Worm (Caenorhabditis elegans) whole organism, L4 larva: ENCODE results near the gene C27D8.2.

Experiments
- D1046.2 ChIP-seq: fragments of 200-800 bp; sonication (Bioruptor generic); IDR thresholded peaks from 2 replicates; pipeline ENCODE4 v1.3.6; 2022; ENCODE audit warnings: missing genetic modification characterization, missing compliant biosample characterization
- F10B5.3 ChIP-seq: sonication (generic microtip); optimal IDR thresholded peaks from 2 replicates; lab custom pipeline; 2016; ENCODE audit warnings: mild to moderate bottlenecking, missing genetic modification characterization, missing compliant biosample characterization
- F44E2.7 ChIP-seq: fragments of 200-800 bp; sonication (Bioruptor generic); IDR thresholded peaks from 2 replicates; pipeline ENCODE4 v2.1.2; 2022; ENCODE audit warnings: missing genetic modification characterization, missing compliant biosample characterization
- T20F7.1 ChIP-seq: fragments of 200-800 bp; sonication (Bioruptor generic); optimal IDR thresholded peaks from 2 replicates; lab custom pipeline; 2018; ENCODE audit warnings: mild to moderate bottlenecking, missing genetic modification characterization, missing compliant biosample characterization
- T26A8.4 ChIP-seq: fragments of 200-800 bp; sonication (Bioruptor generic); IDR thresholded peaks from 2 replicates; pipeline ENCODE4 v1.3.6; 2022; ENCODE audit warnings: missing genetic modification characterization, missing compliant biosample characterization
- Y105C5A.15 ChIP-seq: fragments of 200-800 bp; sonication (Bioruptor generic); IDR thresholded peaks from 2 replicates; pipeline ENCODE4 v1.3.6; 2022; ENCODE audit warnings: missing genetic modification characterization, missing compliant biosample characterization
- ZK337.2 ChIP-seq: fragments of 200-800 bp; sonication (Bioruptor generic); IDR thresholded peaks from 2 replicates; pipeline ENCODE4 v1.3.6; 2022; ENCODE audit warnings: missing genetic modification reagents, missing genetic modification characterization, missing compliant biosample characterization
- aha-1 ChIP-seq: fragments of 150-350 bp; peaks from one replicate; lab custom pipeline; 2014; ENCODE audit warnings: missing biosample characterization, missing genetic modification characterization
- attf-4 ChIP-seq: sonication (generic microtip); optimal IDR thresholded peaks from 3 replicates; lab custom pipeline; 2017; ENCODE audit warnings: missing biosample characterization, missing genetic modification characterization
- ceh-20 ChIP-seq: fragments of 200-800 bp; sonication (Bioruptor generic); IDR thresholded peaks from 2 replicates; pipeline ENCODE4 v1.3.6; 2022; ENCODE audit warnings: missing genetic modification reagents, missing genetic modification characterization, missing compliant biosample characterization
- ces-1 ChIP-seq: fragments of 150-350 bp; sonication (generic microtip); optimal IDR thresholded peaks from 4 replicates; lab custom pipeline; 2014; ENCODE audit warnings: missing biosample characterization, missing genetic modification reagents, missing genetic modification characterization
- ctbp-1 ChIP-seq: fragments of 200-800 bp; sonication (Bioruptor generic); IDR thresholded peaks from 2 replicates; pipeline ENCODE4 v1.3.6; 2022; ENCODE audit warnings: missing genetic modification reagents, missing genetic modification characterization, missing compliant biosample characterization
- daf-16 ChIP-seq, 3 experiments: sonication (generic microtip); optimal IDR thresholded peaks; 2 replicates each; lab custom pipeline; 2016 to 2017; ENCODE audit warnings: missing genetic modification characterization in 3 of 3, missing genetic modification reagents in 3 of 3, mild to moderate bottlenecking in 2 of 3, missing compliant biosample characterization in 2 of 3, missing biosample characterization in 1 of 3, moderate library complexity in 1 of 3
- dmd-6 ChIP-seq: fragments of 200-800 bp; sonication (Bioruptor generic); IDR thresholded peaks from 2 replicates; pipeline ENCODE4 v1.3.6; 2022; ENCODE audit warnings: missing genetic modification reagents, missing genetic modification characterization, missing compliant biosample characterization
- dmd-8 ChIP-seq: fragments of 200-800 bp; sonication (Bioruptor generic); IDR thresholded peaks from 2 replicates; pipeline ENCODE4 v1.3.6; 2022; ENCODE audit warnings: missing genetic modification characterization, missing compliant biosample characterization
- dpl-1 ChIP-seq: fragments of 150-350 bp; optimal IDR thresholded peaks from 2 replicates; lab custom pipeline; 2014; ENCODE audit warnings: missing biosample characterization, missing genetic modification reagents, missing genetic modification characterization
- dve-1 ChIP-seq: sonication (generic microtip); optimal IDR thresholded peaks from 2 replicates; lab custom pipeline; 2017; ENCODE audit warnings: antibody characterized with exemption, mild to moderate bottlenecking, missing genetic modification characterization, missing compliant biosample characterization; ENCODE audit not compliant: insufficient read depth
- egl-27 ChIP-seq: sonication (generic microtip); optimal IDR thresholded peaks from 3 replicates; lab custom pipeline; 2017; ENCODE audit warnings: missing biosample characterization, missing genetic modification reagents, missing genetic modification characterization
- egl-43 ChIP-seq: fragments of 200-800 bp; sonication (Bioruptor generic); IDR thresholded peaks from 2 replicates; pipeline ENCODE4 v1.3.6; 2022; ENCODE audit warnings: missing genetic modification reagents, missing genetic modification characterization, missing compliant biosample characterization
- fkh-10 ChIP-seq: fragments of 150-350 bp; optimal IDR thresholded peaks from 2 replicates; lab custom pipeline; 2014; ENCODE audit warnings: missing biosample characterization, missing genetic modification reagents, missing genetic modification characterization
- hif-1 ChIP-seq, 2 experiments: sonication (generic microtip); optimal IDR thresholded peaks; 2 replicates each; lab custom pipeline; 2016 to 2017; ENCODE audit warnings: missing compliant biosample characterization in 2 of 2, missing genetic modification characterization in 2 of 2, missing genetic modification reagents in 2 of 2, missing genotype in 2 of 2, mild to moderate bottlenecking in 1 of 2
- hlh-30 ChIP-seq: sonication (generic microtip); optimal IDR thresholded peaks from 2 replicates; lab custom pipeline; 2017; ENCODE audit warnings: antibody characterized with exemption, mild to moderate bottlenecking, missing genetic modification characterization, missing compliant biosample characterization; ENCODE audit not compliant: insufficient read depth
- lin-1 ChIP-seq: fragments of 200-800 bp; sonication (Bioruptor generic); IDR thresholded peaks from 2 replicates; pipeline ENCODE4 v1.3.6; 2022; ENCODE audit warnings: missing genetic modification reagents, missing genetic modification characterization, missing compliant biosample characterization
- lin-39 ChIP-seq: fragments of 150-350 bp; optimal IDR thresholded peaks from 2 replicates; lab custom pipeline; 2014; ENCODE audit warnings: missing biosample characterization, missing genetic modification reagents, missing genetic modification characterization
- lir-3 ChIP-seq: sonication (generic microtip); optimal IDR thresholded peaks from 2 replicates; lab custom pipeline; 2016; ENCODE audit warnings: mild to moderate bottlenecking, missing genetic modification characterization, missing compliant biosample characterization
- lsy-2 ChIP-seq, 2 experiments: fragments of 150-350 bp in 1 of 2; sonication (generic microtip) in 1 of 2; optimal IDR thresholded peaks; 2 replicates each; lab custom pipeline; 2014 to 2017; ENCODE audit warnings: missing biosample characterization in 2 of 2, missing genetic modification characterization in 2 of 2
- madf-5 ChIP-seq, 2 experiments: fragments of 200-800 bp; sonication (Bioruptor generic); IDR thresholded peaks; 2 replicates each; pipeline ENCODE4 v1.3.6; 2022; ENCODE audit warnings: missing compliant biosample characterization in 2 of 2, missing genetic modification characterization in 2 of 2
- madf-9 ChIP-seq: fragments of 200-800 bp; sonication (Bioruptor generic); conservative IDR thresholded peaks from 2 replicates; pipeline ENCODE4 v1.3.6; 2022; ENCODE audit warnings: missing genetic modification reagents, missing genetic modification characterization, missing compliant biosample characterization
- mdl-1 ChIP-seq, 2 experiments: fragments of 150-350 bp in 1 of 2; sonication (generic microtip) in 1 of 2; optimal IDR thresholded peaks; 2 replicates each; lab custom pipeline; 2014 to 2017; ENCODE audit warnings: missing biosample characterization in 2 of 2, missing genetic modification characterization in 2 of 2
- mes-2 ChIP-seq: sonication (generic microtip); optimal IDR thresholded peaks from 2 replicates; lab custom pipeline; 2016; ENCODE audit warnings: missing genotype, mild to moderate bottlenecking, missing genetic modification characterization, missing compliant biosample characterization; ENCODE audit not compliant: poor library complexity, severe bottlenecking
- nhr-10 ChIP-seq: fragments of 150-350 bp; optimal IDR thresholded peaks from 2 replicates; lab custom pipeline; 2014; ENCODE audit warnings: missing biosample characterization, missing genetic modification characterization
- nhr-25 ChIP-seq: sonication (generic microtip); optimal IDR thresholded peaks from 2 replicates; lab custom pipeline; 2017; ENCODE audit warnings: missing genetic modification characterization, mild to moderate bottlenecking, missing compliant biosample characterization, antibody characterized with exemption, moderate library complexity, borderline replicate concordance; ENCODE audit not compliant: insufficient read depth
- nhr-28 ChIP-seq: fragments of 150-350 bp; optimal IDR thresholded peaks from 2 replicates; lab custom pipeline; 2014; ENCODE audit warnings: missing biosample characterization, missing genetic modification characterization
- nhr-41 ChIP-seq: fragments of 200-800 bp; sonication (Bioruptor generic); IDR thresholded peaks from 2 replicates; pipeline ENCODE4 v1.3.6; 2022; ENCODE audit warnings: missing genetic modification reagents, missing genetic modification characterization, missing compliant biosample characterization
- nhr-48 ChIP-seq: sonication (generic microtip); optimal IDR thresholded peaks from 2 replicates; lab custom pipeline; 2016; ENCODE audit warnings: mild to moderate bottlenecking, missing genetic modification characterization, missing compliant biosample characterization
- nhr-77 ChIP-seq: fragments of 150-350 bp; optimal IDR thresholded peaks from 2 replicates; lab custom pipeline; 2014; ENCODE audit warnings: missing biosample characterization, missing genetic modification characterization
- pha-4 ChIP-seq, 2 experiments: fragments of 150-350 bp in 1 of 2; fragments of 200-800 bp in 1 of 2; sonication (Bioruptor generic) in 1 of 2; IDR thresholded peaks in 1 of 2; optimal IDR thresholded peaks in 1 of 2; 2 replicates each; pipeline versions ENCODE4 v1.3.6 to Lab custom; 2014 to 2022; ENCODE audit warnings: missing genetic modification characterization in 2 of 2, missing genetic modification reagents in 2 of 2, missing biosample characterization in 1 of 2, missing compliant biosample characterization in 1 of 2
- php-3 ChIP-seq: fragments of 200-800 bp; sonication (Bioruptor generic); IDR thresholded peaks from 2 replicates; pipeline ENCODE4 v1.3.6; 2022; ENCODE audit warnings: missing genetic modification reagents, missing genetic modification characterization, missing compliant biosample characterization
- pqm-1 ChIP-seq: sonication (generic microtip); optimal IDR thresholded peaks from 2 replicates; lab custom pipeline; 2017; ENCODE audit warnings: missing biosample characterization, missing genetic modification characterization
- set-16 ChIP-seq: fragments of 200-800 bp; sonication (Bioruptor generic); IDR thresholded peaks from 2 replicates; pipeline ENCODE4 v1.3.6; 2022; ENCODE audit warnings: missing genetic modification reagents, missing genetic modification characterization, missing compliant biosample characterization
- spr-1 ChIP-seq: sonication (generic microtip); optimal IDR thresholded peaks from 2 replicates; lab custom pipeline; 2016; ENCODE audit warnings: mild to moderate bottlenecking, missing genetic modification characterization, missing compliant biosample characterization
- tra-1 ChIP-seq: fragments of 200-800 bp; sonication (Bioruptor generic); IDR thresholded peaks from 2 replicates; pipeline ENCODE4 v1.3.6; 2022; ENCODE audit warnings: missing genetic modification reagents, missing genetic modification characterization, missing compliant biosample characterization
- unc-130 ChIP-seq: sonication (generic microtip); optimal IDR thresholded peaks from 2 replicates; lab custom pipeline; 2016; ENCODE audit warnings: missing genetic modification reagents, missing genetic modification characterization, missing compliant biosample characterization
- unc-62 ChIP-seq, 3 experiments: fragments of 150-350 bp in 1 of 3; sonication (generic microtip); optimal IDR thresholded peaks in 2 of 3; peaks in 1 of 3; 1 replicate in 1 of 3; 2 replicates in 2 of 3; lab custom pipeline; 2014 to 2017; ENCODE audit warnings: missing biosample characterization in 3 of 3, missing genetic modification characterization in 3 of 3, missing genetic modification reagents in 3 of 3, missing genotype in 1 of 3
- zip-11 ChIP-seq: fragments of 200-800 bp; sonication (Bioruptor generic); IDR thresholded peaks from 2 replicates; pipeline ENCODE4 v1.3.6; 2022; ENCODE audit warnings: missing genetic modification characterization, missing compliant biosample characterization
- zip-2 ChIP-seq: fragments of 150-350 bp; optimal IDR thresholded peaks from 2 replicates; lab custom pipeline; 2014; ENCODE audit warnings: missing biosample characterization, missing genetic modification characterization

The C27D8.2 gene

ce11 chrIV:12689709-12690142, 21.3 kb upstream of the C27D8.2 start (continued):
- no peak for TF ChIP-seq hif-1 (tag; optimal IDR thresholded peaks at IDR 0.05; lab: Kevin White, UChicago)
- peak; percentile 61 for TF ChIP-seq nhr-77 (tag; lab: Kevin White, UChicago)
- peak; percentile 90 for TF ChIP-seq nhr-48 (tag; lab: Kevin White, UChicago)
- peak; percentile 95 for TF ChIP-seq pqm-1 (tag; lab: Kevin White, UChicago)
- TF ChIP-seq T26A8.4 = no peak
- TF ChIP-seq mes-2 = peak; percentile 40
- no peak for TF ChIP-seq spr-1 (tag; lab: Kevin White, UChicago)
- TF ChIP-seq ceh-20 = 0 out of 2 replicates have a peak, but pooled peaks have one; percentile 19
- TF ChIP-seq T20F7.1 = peak; percentile 78
- peak in 1 of 2 experiments; percentile 5 for TF ChIP-seq unc-62 (GFP tag; optimal IDR thresholded peaks at IDR 0.05 in 1 of 2; lab: Kevin White, UChicago)
- no peak for TF ChIP-seq unc-62 (tag; optimal IDR thresholded peaks at IDR 0.05; lab: Kevin White, UChicago)
- peak; percentile 99 for TF ChIP-seq nhr-41
- TF ChIP-seq lsy-2 (tag; optimal IDR thresholded peaks at IDR 0.05; lab: Kevin White, UChicago) = peak in 1 of 2 experiments; percentile 29
- peak in 1 of 2 experiments; percentile 50 for TF ChIP-seq mdl-1 (tag; optimal IDR thresholded peaks at IDR 0.05; lab: Kevin White, UChicago)
- peak; percentile 54 for TF ChIP-seq hlh-30 (tag; lab: Kevin White, UChicago)
- no peak for TF ChIP-seq unc-130

ce11 chrIV:12698880-12699279, 12.1 kb upstream of the C27D8.2 start:
- TF ChIP-seq egl-43 (GFP tag; lab: Robert Waterston, UW) (no peak), nhr-10 (tag; lab: Kevin White, UChicago) (no peak), F44E2.7 (GFP tag; lab: Robert Waterston, UW) (no peak), zip-2 (no peak), nhr-25 (tag; lab: Kevin White, UChicago) (no peak), egl-27 (tag; lab: Kevin White, UChicago) (no peak), unc-62 (GFP tag; optimal IDR thresholded peaks at IDR 0.05 in 1 of 2; lab: Kevin White, UChicago) (peak in 1 of 2 experiments; percentile 82), unc-62 (tag; optimal IDR thresholded peaks at IDR 0.05; lab: Kevin White, UChicago) (no peak), nhr-28 (tag; lab: Kevin White, UChicago) (peak; percentile 38), lir-3 (tag; lab: Kevin White, UChicago) (no peak), Y105C5A.15 (no peak), D1046.2 (GFP tag; lab: Robert Waterston, UW) (no peak), madf-9 (no peak), fkh-10 (GFP tag; lab: Kevin White, UChicago) (no peak), daf-16 (GFP tag; optimal IDR thresholded peaks at IDR 0.05; lab: Kevin White, UChicago) (no peak), daf-16 (tag; optimal IDR thresholded peaks at IDR 0.05; lab: Kevin White, UChicago) (peak; percentile 50), ctbp-1 (GFP tag; lab: Robert Waterston, UW) (no peak), nhr-41 (no peak; the same call in 1 of the 2 replicates), lin-39 (tag; lab: Kevin White, UChicago) (no peak), ces-1 (GFP tag; lab: Kevin White, UChicago) (no peak), tra-1 (GFP tag; lab: Robert Waterston, UW) (0 out of 2 replicates have a peak, but pooled peaks have one; percentile 24), madf-5 (GFP tag; IDR thresholded peaks at IDR 0.05; lab: Robert Waterston, UW) (no peak), F10B5.3 (tag; lab: Kevin White, UChicago) (no peak), ZK337.2 (GFP tag; lab: Robert Waterston, UW) (no peak), mdl-1 (tag; optimal IDR thresholded peaks at IDR 0.05; lab: Kevin White, UChicago) (peak in 1 of 2 experiments; percentile 17), zip-11 (GFP tag; lab: Robert Waterston, UW) (no peak), pha-4 (GFP tag; IDR thresholded peaks at IDR 0.05; lab: Robert Waterston, UW) (0 out of 2 replicates have a peak, but pooled peaks have one; percentile 12), pha-4 (tag; optimal IDR thresholded peaks at IDR 0.05; lab: Kevin White, UChicago) (no peak), pqm-1 (tag; lab: Kevin White, UChicago) (peak; percentile 73), dmd-8 (no peak), set-16 (GFP tag; lab: Robert Waterston, UW) (no peak), lin-1 (GFP tag; lab: Robert Waterston, UW) (peak; percentile 60; the same call in 1 of the 2 replicates), attf-4 (tag; lab: Kevin White, UChicago) (no peak), nhr-77 (tag; lab: Kevin White, UChicago) (peak; percentile 55), php-3 (GFP tag; lab: Robert Waterston, UW) (0 out of 2 replicates have a peak, but pooled peaks have one; percentile 39), aha-1 (tag; lab: Kevin White, UChicago) (no peak), dmd-6 (GFP tag; lab: Robert Waterston, UW) (peak; percentile 78), dpl-1 (GFP tag; lab: Kevin White, UChicago) (no peak), dve-1 (peak; percentile 6)
